Fruit fly (Drosophila melanogaster) whole organism, embryonic: Measurements from ENCODE around the gene ps.

Experiments used
- Aef1 ChIP-seq: fragments of 200-800 bp; sonication (Bioruptor generic); IDR thresholded peaks from 3 replicates; pipeline ENCODE4 v1.3.6; 2022; ENCODE audit warnings: missing biosample characterization, missing genetic modification characterization
- B-H2 ChIP-seq: fragments of 200-800 bp; sonication (Bioruptor generic); optimal IDR thresholded peaks from 2 replicates; lab custom pipeline; 2018; ENCODE audit warnings: missing biosample characterization, mild to moderate bottlenecking, missing genetic modification characterization
- BEAF-32 ChIP-seq: fragments of 200-800 bp; sonication (Bioruptor generic); optimal IDR thresholded peaks from 3 replicates; lab custom pipeline; 2017; ENCODE audit warnings: missing biosample characterization, missing genetic modification characterization, mild to moderate bottlenecking, moderate library complexity, missing genetic modification reagents
- CG1024 ChIP-seq: fragments of 200-800 bp; sonication (Bioruptor generic); IDR thresholded peaks from 2 replicates; pipeline ENCODE4 v1.3.6; 2022; ENCODE audit warnings: missing biosample characterization, missing genetic modification characterization
- CG11723 ChIP-seq: fragments of 200-800 bp; sonication (Bioruptor generic); optimal IDR thresholded peaks from 2 replicates; lab custom pipeline; 2017; ENCODE audit warnings: missing biosample characterization, mild to moderate bottlenecking, missing genetic modification characterization
- CG12155 ChIP-seq: fragments of 200-800 bp; sonication (Bioruptor generic); optimal IDR thresholded peaks from 3 replicates; lab custom pipeline; 2016; ENCODE audit warnings: missing biosample characterization, missing genetic modification characterization
- CG12236 ChIP-seq: fragments of 200-800 bp; sonication (Bioruptor generic); optimal IDR thresholded peaks from 2 replicates; lab custom pipeline; 2016; ENCODE audit warnings: missing biosample characterization, missing genetic modification characterization
- CG1233 ChIP-seq: fragments of 200-800 bp; sonication (Bioruptor generic); optimal IDR thresholded peaks from 4 replicates; lab custom pipeline; 2018; ENCODE audit warnings: missing biosample characterization, mild to moderate bottlenecking, missing genetic modification characterization
- CG13287 ChIP-seq: fragments of 200-800 bp; sonication (Bioruptor generic); IDR thresholded peaks from 2 replicates; pipeline ENCODE4 v1.3.6; 2022; ENCODE audit warnings: missing biosample characterization, missing genetic modification characterization; ENCODE audit not compliant: partially characterized antibody
- CG14014 ChIP-seq: fragments of 200-800 bp; sonication (Bioruptor generic); IDR thresholded peaks from 2 replicates; pipeline ENCODE4 v1.3.6; 2022; ENCODE audit warnings: missing biosample characterization, missing genetic modification characterization
- CG14050 ChIP-seq: fragments of 200-800 bp; sonication (Bioruptor generic); IDR thresholded peaks from 3 replicates; pipeline ENCODE4 v1.3.6; 2022; ENCODE audit warnings: missing biosample characterization, missing genetic modification characterization
- CG15601 ChIP-seq: fragments of 200-800 bp; sonication (Bioruptor generic); optimal IDR thresholded peaks from 3 replicates; lab custom pipeline; 2019; ENCODE audit warnings: missing biosample characterization, mild to moderate bottlenecking, missing genetic modification characterization, moderate library complexity
- CG15696 ChIP-seq: fragments of 200-800 bp; sonication (Bioruptor generic); optimal IDR thresholded peaks from 2 replicates; lab custom pipeline; 2019; ENCODE audit warnings: missing biosample characterization, mild to moderate bottlenecking, missing genetic modification characterization, moderate library complexity
- CG1792 ChIP-seq: fragments of 200-800 bp; sonication (Bioruptor generic); optimal IDR thresholded peaks from 2 replicates; lab custom pipeline; 2016; ENCODE audit warnings: missing biosample characterization, missing genetic modification characterization
- CG18599 ChIP-seq: fragments of 200-800 bp; sonication (Bioruptor generic); optimal IDR thresholded peaks from 3 replicates; lab custom pipeline; 2017; ENCODE audit warnings: missing biosample characterization, missing genetic modification characterization, mild to moderate bottlenecking, moderate library complexity, missing genetic modification reagents
- CG31388 ChIP-seq: fragments of 200-800 bp; sonication (Bioruptor generic); optimal IDR thresholded peaks from 2 replicates; lab custom pipeline; 2016; ENCODE audit warnings: missing biosample characterization, missing genetic modification characterization
- CG32767 ChIP-seq: fragments of 200-800 bp; sonication (Bioruptor generic); IDR thresholded peaks from 2 replicates; pipeline ENCODE4 v1.3.6; 2022; ENCODE audit warnings: missing biosample characterization, missing genetic modification characterization
- CG4730 ChIP-seq: fragments of 200-800 bp; sonication (Bioruptor generic); IDR thresholded peaks from 2 replicates; pipeline ENCODE4 v1.3.6; 2022; ENCODE audit warnings: missing biosample characterization, missing genetic modification characterization
- CG8765 ChIP-seq: fragments of 200-800 bp; sonication (Bioruptor generic); IDR thresholded peaks from 2 replicates; pipeline ENCODE4 v1.3.6; 2022; ENCODE audit warnings: missing biosample characterization, missing genetic modification characterization
- CHES-1-like ChIP-seq: fragments of 200-800 bp; sonication (Bioruptor generic); optimal IDR thresholded peaks from 2 replicates; lab custom pipeline; 2016; ENCODE audit warnings: missing biosample characterization, missing genetic modification characterization
- D ChIP-seq, 2 experiments: fragments of 200-800 bp in 1 of 2; fragments of >200 bp in 1 of 2; sonication (Bioruptor generic) in 1 of 2; optimal IDR thresholded peaks; 2 replicates in 1 of 2; 3 replicates in 1 of 2; lab custom pipeline; 2017; ENCODE audit warnings: mild to moderate bottlenecking in 1 of 2, missing biosample characterization in 1 of 2, missing genetic modification characterization in 1 of 2, missing genetic modification reagents in 1 of 2
- Fer1 ChIP-seq: fragments of 200-800 bp; sonication (Bioruptor generic); optimal IDR thresholded peaks from 2 replicates; lab custom pipeline; 2017; ENCODE audit warnings: missing biosample characterization, mild to moderate bottlenecking, missing genetic modification characterization
- HLH3B ChIP-seq: fragments of 200-800 bp; sonication (Bioruptor generic); IDR thresholded peaks from 2 replicates; pipeline ENCODE4 v1.3.6; 2022; ENCODE audit warnings: missing biosample characterization, missing genetic modification characterization
- Hsf ChIP-seq: fragments of 200-800 bp; sonication (Bioruptor generic); optimal IDR thresholded peaks from 3 replicates; lab custom pipeline; 2016; ENCODE audit warnings: missing biosample characterization, missing genetic modification characterization
- MESR4 ChIP-seq: fragments of 200-800 bp; sonication (Bioruptor generic); optimal IDR thresholded peaks from 2 replicates; lab custom pipeline; 2018; ENCODE audit warnings: missing biosample characterization, mild to moderate bottlenecking, missing genetic modification characterization, moderate library complexity
- PHDP ChIP-seq: fragments of 200-800 bp; sonication (Bioruptor generic); optimal IDR thresholded peaks from 3 replicates; lab custom pipeline; 2018; ENCODE audit warnings: missing biosample characterization, mild to moderate bottlenecking, missing genetic modification characterization, moderate library complexity
- Scr ChIP-seq: fragments of 200-800 bp; sonication (Bioruptor generic); IDR thresholded peaks from 2 replicates; pipeline ENCODE4 v1.3.6; 2022; ENCODE audit warnings: missing biosample characterization, missing genetic modification characterization; ENCODE audit not compliant: partially characterized antibody
- Tbp ChIP-seq: fragments of >200 bp; optimal IDR thresholded peaks from 2 replicates; lab custom pipeline; 2018; ENCODE audit warnings: missing biosample characterization, missing genetic modification characterization
- ac ChIP-seq: fragments of 200-800 bp; sonication (Bioruptor generic); optimal IDR thresholded peaks from 3 replicates; lab custom pipeline; 2017; ENCODE audit warnings: missing biosample characterization, mild to moderate bottlenecking, missing genetic modification characterization
- bab2 ChIP-seq: fragments of 200-800 bp; sonication (Bioruptor generic); optimal IDR thresholded peaks from 2 replicates; lab custom pipeline; 2016; ENCODE audit warnings: missing biosample characterization, missing genetic modification characterization
- bigmax ChIP-seq: fragments of 200-800 bp; sonication (Bioruptor generic); optimal IDR thresholded peaks from 2 replicates; lab custom pipeline; 2018; ENCODE audit warnings: missing biosample characterization, mild to moderate bottlenecking, missing genetic modification characterization
- btn ChIP-seq: fragments of 200-800 bp; sonication (Bioruptor generic); optimal IDR thresholded peaks from 2 replicates; lab custom pipeline; 2016; ENCODE audit warnings: missing biosample characterization, missing genetic modification characterization
- cas ChIP-seq: fragments of 200-800 bp; sonication (Bioruptor generic); IDR thresholded peaks from 2 replicates; pipeline ENCODE4 v1.3.6; 2022; ENCODE audit warnings: missing biosample characterization, missing genetic modification characterization
- da ChIP-seq: fragments of 200-800 bp; sonication (Bioruptor generic); optimal IDR thresholded peaks from 2 replicates; lab custom pipeline; 2016; ENCODE audit warnings: missing biosample characterization, missing genetic modification characterization
- dmrt11E ChIP-seq: fragments of 200-800 bp; sonication (Bioruptor generic); optimal IDR thresholded peaks from 3 replicates; lab custom pipeline; 2018; ENCODE audit warnings: missing biosample characterization, mild to moderate bottlenecking, missing genetic modification characterization, moderate library complexity
- eyg ChIP-seq: fragments of 200-800 bp; sonication (Bioruptor generic); optimal IDR thresholded peaks from 3 replicates; lab custom pipeline; 2016; ENCODE audit warnings: missing biosample characterization, missing genetic modification characterization
- gfzf ChIP-seq: fragments of 200-800 bp; sonication (Bioruptor generic); optimal IDR thresholded peaks from 2 replicates; lab custom pipeline; 2016; ENCODE audit warnings: missing biosample characterization, mild to moderate bottlenecking, missing genetic modification characterization, moderate library complexity
- gsb-n ChIP-seq: fragments of 200-800 bp; sonication (Bioruptor generic); optimal IDR thresholded peaks from 3 replicates; lab custom pipeline; 2018; ENCODE audit warnings: missing biosample characterization, mild to moderate bottlenecking, missing genetic modification characterization
- h ChIP-seq: fragments of >200 bp; optimal IDR thresholded peaks from 2 replicates; lab custom pipeline; 2017
- insv ChIP-seq, 2 experiments: fragments of 200-800 bp; sonication (Bioruptor generic); optimal IDR thresholded peaks; 3 replicates each; lab custom pipeline; 2016 to 2018; ENCODE audit warnings: missing biosample characterization in 2 of 2, missing genetic modification characterization in 2 of 2
- lbe ChIP-seq: fragments of 200-800 bp; sonication (Bioruptor generic); optimal IDR thresholded peaks from 2 replicates; lab custom pipeline; 2016; ENCODE audit warnings: missing biosample characterization, mild to moderate bottlenecking, missing genetic modification characterization
- maf-S ChIP-seq: fragments of 200-800 bp; sonication (Bioruptor generic); optimal IDR thresholded peaks from 2 replicates; lab custom pipeline; 2016; ENCODE audit warnings: missing biosample characterization, missing genetic modification characterization
- mam ChIP-seq: fragments of 200-800 bp; sonication (Bioruptor generic); optimal IDR thresholded peaks from 3 replicates; lab custom pipeline; 2016; ENCODE audit warnings: missing biosample characterization, missing genetic modification characterization
- oc ChIP-seq: fragments of 200-800 bp; sonication (Bioruptor generic); optimal IDR thresholded peaks from 2 replicates; lab custom pipeline; 2018; ENCODE audit warnings: missing biosample characterization, mild to moderate bottlenecking, missing genetic modification characterization, moderate library complexity
- ranshi ChIP-seq: fragments of 200-800 bp; sonication (Bioruptor generic); IDR thresholded peaks from 2 replicates; pipeline ENCODE4 v1.3.6; 2022; ENCODE audit warnings: missing biosample characterization, missing genetic modification characterization
- salm ChIP-seq: fragments of 200-800 bp; sonication (Bioruptor generic); optimal IDR thresholded peaks from 2 replicates; lab custom pipeline; 2018; ENCODE audit warnings: missing biosample characterization, mild to moderate bottlenecking, missing genetic modification characterization
- sc ChIP-seq, 3 experiments: fragments of >200 bp in 2 of 3; fragments of 200-800 bp in 1 of 3; sonication (Bioruptor generic) in 1 of 3; optimal IDR thresholded peaks; 2 replicates in 2 of 3; 3 replicates in 1 of 3; lab custom pipeline; 2017; ENCODE audit warnings: mild to moderate bottlenecking in 1 of 3, missing biosample characterization in 1 of 3, missing genetic modification characterization in 1 of 3, missing genetic modification reagents in 1 of 3
- ssp ChIP-seq: fragments of 200-800 bp; sonication (Bioruptor generic); IDR thresholded peaks from 2 replicates; pipeline ENCODE4 v1.3.6; 2022; ENCODE audit warnings: missing biosample characterization, missing genetic modification characterization
- tup ChIP-seq: fragments of 200-800 bp; sonication (Bioruptor generic); optimal IDR thresholded peaks from 2 replicates; lab custom pipeline; 2016; ENCODE audit warnings: missing biosample characterization, mild to moderate bottlenecking, missing genetic modification characterization, moderate library complexity
- unpg ChIP-seq: fragments of 200-800 bp; sonication (Bioruptor generic); optimal IDR thresholded peaks from 3 replicates; lab custom pipeline; 2018; ENCODE audit warnings: missing biosample characterization, mild to moderate bottlenecking, missing genetic modification characterization, moderate library complexity

Gene ps

DNA sequence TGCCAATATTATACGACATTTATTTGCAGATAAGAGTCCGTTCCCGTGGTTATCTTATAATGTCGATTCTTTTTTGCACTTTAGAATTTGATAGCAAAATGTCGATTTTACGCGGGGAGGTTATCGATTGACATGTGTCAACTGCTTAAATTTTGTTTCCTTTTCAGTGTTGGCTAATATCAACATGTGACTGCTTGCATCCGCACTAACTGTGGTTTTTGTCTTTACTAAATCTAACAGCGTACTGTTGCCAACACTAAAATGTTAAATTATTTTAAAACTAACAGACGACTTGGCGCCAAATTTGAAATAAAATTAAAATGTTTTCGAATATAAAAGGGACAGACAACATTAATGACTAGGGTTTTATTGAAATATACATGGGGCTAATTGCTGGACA, 79.0 kb downstream of the ps start (continued):
- no peak for TF ChIP-seq CG31388 (GFP tag; lab: Kevin White, UChicago)
- TF ChIP-seq lbe (GFP tag; lab: Kevin White, UChicago) = peak; percentile 67
- peak; percentile 88 for TF ChIP-seq mam (GFP tag; lab: Kevin White, UChicago)
- peak; percentile 66 for TF ChIP-seq ssp (GFP tag; lab: Robert Waterston, UW)
- TF ChIP-seq CG1233 = peak; percentile 80
- peak; percentile 75 for TF ChIP-seq bab2 (GFP tag; lab: Kevin White, UChicago)
- peak; percentile 80 for TF ChIP-seq eyg (GFP tag; lab: Kevin White, UChicago)
- no peak for TF ChIP-seq tup (GFP tag; lab: Kevin White, UChicago)
- TF ChIP-seq cas = peak; percentile 54; the same call in 1 of the 2 replicates
- peak; percentile 44 for TF ChIP-seq CG15696
- TF ChIP-seq CG8765 = peak; percentile 23; the same call in 1 of the 2 replicates
- no peak for TF ChIP-seq ac
- TF ChIP-seq CG4730 (GFP tag; lab: Robert Waterston, UW) = peak; percentile 46; the same call in 1 of the 2 replicates
- peak in 1 of 2 experiments; percentile 70 for TF ChIP-seq insv (GFP tag; optimal IDR thresholded peaks at IDR 0.05; lab: Kevin White, UChicago)
- TF ChIP-seq CG32767 = no peak
- TF ChIP-seq gfzf (GFP tag; lab: Kevin White, UChicago) = peak; percentile 54
- TF ChIP-seq CG12155 (GFP tag; lab: Kevin White, UChicago) = peak; percentile 78
- peak; percentile 46 for TF ChIP-seq gsb-n (tag; lab: Kevin White, UChicago)
- peak; percentile 58 for TF ChIP-seq PHDP (tag; lab: Kevin White, UChicago)
- peak; percentile 77 for TF ChIP-seq CG15601 (tag; lab: Kevin White, UChicago)
- TF ChIP-seq ranshi = no peak; the same call in 1 of the 2 replicates
- peak; percentile 67 for TF ChIP-seq salm (tag; lab: Kevin White, UChicago)
- TF ChIP-seq CG12236 (GFP tag; lab: Kevin White, UChicago) = peak; percentile 12
- TF ChIP-seq Fer1 (GFP tag; lab: Kevin White, UChicago) = peak; percentile 75
- TF ChIP-seq CG18599 (GFP tag; lab: Kevin White, UChicago) = peak; percentile 75
- peak; percentile 47 for TF ChIP-seq CG1792
- no peak for TF ChIP-seq CG1024 (GFP tag; lab: Robert Waterston, UW)
- no peak for TF ChIP-seq oc (tag; lab: Kevin White, UChicago)
- TF ChIP-seq D (optimal IDR thresholded peaks at IDR 0.05; lab: Kevin White, UChicago) = no peak
- no peak for TF ChIP-seq D (GFP tag; optimal IDR thresholded peaks at IDR 0.05; lab: Kevin White, UChicago)
- peak; percentile 95 for TF ChIP-seq B-H2
- TF ChIP-seq bigmax = peak; percentile 29
- TF ChIP-seq MESR4 (GFP tag; lab: Kevin White, UChicago) = peak; percentile 23
- TF ChIP-seq CG14050 (GFP tag; lab: Robert Waterston, UW) = no peak
- TF ChIP-seq dmrt11E (tag; lab: Kevin White, UChicago) = peak; percentile 46
- peak; percentile 82 for TF ChIP-seq CHES-1-like (GFP tag; lab: Kevin White, UChicago)
- no peak for TF ChIP-seq btn (GFP tag; lab: Kevin White, UChicago)
- TF ChIP-seq Tbp = no peak
- TF ChIP-seq Aef1 (GFP tag; lab: Robert Waterston, UW) = no peak; the same call in 2 of the 3 replicates
- peak; percentile 58 for TF ChIP-seq BEAF-32
- peak; percentile 81 for TF ChIP-seq maf-S (GFP tag; lab: Kevin White, UChicago)
- TF ChIP-seq HLH3B (GFP tag; lab: Robert Waterston, UW) = peak; percentile 55; the same call in 1 of the 2 replicates
- peak; percentile 62 for TF ChIP-seq unpg (GFP tag; lab: Kevin White, UChicago)
- peak; percentile 19 for TF ChIP-seq CG11723 (GFP tag; lab: Kevin White, UChicago)
- TF ChIP-seq Hsf = peak; percentile 85
- no peak for TF ChIP-seq sc (optimal IDR thresholded peaks at IDR 0.05; lab: Kevin White, UChicago)
- no peak for TF ChIP-seq sc (GFP tag; optimal IDR thresholded peaks at IDR 0.05; lab: Kevin White, UChicago)
- TF ChIP-seq CG14014 = peak; percentile 61; the same call in 1 of the 2 replicates
- TF ChIP-seq Scr (GFP tag; lab: Robert Waterston, UW) = peak; percentile 48; the same call in 1 of the 2 replicates
- peak; percentile 13 for TF ChIP-seq da (GFP tag; lab: Kevin White, UChicago)
- peak; percentile 81 for TF ChIP-seq CG13287
- no peak for TF ChIP-seq h (lab: Kevin White, UChicago)
